Worm (Caenorhabditis elegans): ENCODE results near the gene F54D12.9.

DNA sequence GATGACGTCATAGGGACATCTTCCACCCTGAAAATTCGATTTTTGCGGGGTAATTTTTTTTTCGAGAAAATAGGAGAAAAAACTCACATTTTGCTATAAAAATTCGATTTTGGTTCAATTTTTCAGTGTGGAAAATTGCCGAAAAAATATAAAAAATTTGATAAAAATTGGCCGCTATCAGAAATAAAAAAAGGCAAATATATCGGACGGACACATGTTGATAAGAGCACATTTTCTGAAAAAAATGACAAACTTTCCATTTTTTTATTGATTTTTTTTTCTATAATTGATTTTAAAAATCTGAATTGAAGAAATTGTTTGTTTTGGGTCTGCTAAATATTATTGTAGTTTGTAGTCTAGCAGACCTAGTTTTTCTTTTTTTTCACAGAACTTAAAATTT is 26.0 kb downstream of the F54D12.9 start, which contains the start of gene C13A10.1:
- TF ChIP-seq cog-1 (tag; optimal IDR thresholded peaks at IDR 0.05) (no peak), T22C8.4 (GFP tag; IDR thresholded peaks at IDR 0.05) (no peak)

Data from whole organism, midembryonic.